Fruit fly (Drosophila melanogaster) whole organism, embryonic: Measurements from ENCODE around the gene mRpL14.

Experiments used
- ATbp ChIP-seq: fragments of 200-800 bp; sonication (Bioruptor generic); optimal IDR thresholded peaks from 2 replicates; lab custom pipeline; 2017; ENCODE audit warnings: missing biosample characterization, mild to moderate bottlenecking, missing genetic modification characterization, missing genetic modification reagents
- Antp ChIP-seq: fragments of 200-800 bp; sonication (Bioruptor generic); optimal IDR thresholded peaks from 3 replicates; lab custom pipeline; 2016; ENCODE audit warnings: missing biosample characterization, missing genetic modification characterization
- Awh ChIP-seq: fragments of 200-800 bp; sonication (Bioruptor generic); IDR thresholded peaks from 2 replicates; pipeline ENCODE4, ENCODE4 v1.3.6; 2022; ENCODE audit warnings: missing biosample characterization, missing genetic modification characterization
- CG10209 ChIP-seq: fragments of 200-800 bp; sonication (Bioruptor generic); optimal IDR thresholded peaks from 3 replicates; lab custom pipeline; 2017; ENCODE audit warnings: missing biosample characterization, mild to moderate bottlenecking, missing genetic modification characterization, missing genetic modification reagents
- CG10959 ChIP-seq: fragments of 200-800 bp; sonication (Bioruptor generic); IDR thresholded peaks from 2 replicates; pipeline ENCODE4 v1.3.6; 2022; ENCODE audit warnings: missing biosample characterization, missing genetic modification characterization
- CG11695 ChIP-seq: fragments of 200-800 bp; sonication (Bioruptor generic); IDR thresholded peaks from 3 replicates; pipeline ENCODE4 v1.3.6; 2022; ENCODE audit warnings: missing biosample characterization, missing genetic modification characterization
- CG12155 ChIP-seq: fragments of 200-800 bp; sonication (Bioruptor generic); optimal IDR thresholded peaks from 3 replicates; lab custom pipeline; 2016; ENCODE audit warnings: missing biosample characterization, missing genetic modification characterization
- CG1233 ChIP-seq: fragments of 200-800 bp; sonication (Bioruptor generic); optimal IDR thresholded peaks from 4 replicates; lab custom pipeline; 2018; ENCODE audit warnings: missing biosample characterization, mild to moderate bottlenecking, missing genetic modification characterization
- CG13624 ChIP-seq: fragments of 200-800 bp; sonication (Bioruptor generic); optimal IDR thresholded peaks from 2 replicates; lab custom pipeline; 2016; ENCODE audit warnings: missing biosample characterization, missing genetic modification characterization
- CG14014 ChIP-seq: fragments of 200-800 bp; sonication (Bioruptor generic); IDR thresholded peaks from 2 replicates; pipeline ENCODE4 v1.3.6; 2022; ENCODE audit warnings: missing biosample characterization, missing genetic modification characterization
- CG14965 ChIP-seq: fragments of 200-800 bp; sonication (Bioruptor generic); optimal IDR thresholded peaks from 2 replicates; lab custom pipeline; 2016; ENCODE audit warnings: missing biosample characterization, missing genetic modification characterization, borderline replicate concordance
- CG15696 ChIP-seq: fragments of 200-800 bp; sonication (Bioruptor generic); optimal IDR thresholded peaks from 2 replicates; lab custom pipeline; 2019; ENCODE audit warnings: missing biosample characterization, mild to moderate bottlenecking, missing genetic modification characterization, moderate library complexity
- CG17328 ChIP-seq: fragments of 200-800 bp; sonication (Bioruptor generic); IDR thresholded peaks from 2 replicates; pipeline ENCODE4 v1.3.6; 2022; ENCODE audit warnings: missing biosample characterization, missing genetic modification characterization
- CG18599 ChIP-seq: fragments of 200-800 bp; sonication (Bioruptor generic); optimal IDR thresholded peaks from 3 replicates; lab custom pipeline; 2017; ENCODE audit warnings: missing biosample characterization, missing genetic modification characterization, mild to moderate bottlenecking, moderate library complexity, missing genetic modification reagents
- CG2202 ChIP-seq: fragments of 200-800 bp; sonication (Bioruptor generic); optimal IDR thresholded peaks from 2 replicates; lab custom pipeline; 2018; ENCODE audit warnings: missing biosample characterization, mild to moderate bottlenecking, missing genetic modification characterization
- CG2889 ChIP-seq: fragments of 200-800 bp; sonication (Bioruptor generic); IDR thresholded peaks from 3 replicates; pipeline ENCODE4 v1.3.6; 2022; ENCODE audit warnings: missing biosample characterization, missing genetic modification characterization
- CG3407 ChIP-seq: fragments of 200-800 bp; sonication (Bioruptor generic); optimal IDR thresholded peaks from 2 replicates; lab custom pipeline; 2018; ENCODE audit warnings: missing biosample characterization, mild to moderate bottlenecking, missing genetic modification characterization
- CG3847 ChIP-seq: fragments of 200-800 bp; sonication (Bioruptor generic); IDR thresholded peaks from 2 replicates; pipeline ENCODE4 v1.3.6; 2022; ENCODE audit warnings: missing biosample characterization, missing genetic modification characterization
- CG4707 ChIP-seq: fragments of 200-800 bp; sonication (Bioruptor generic); optimal IDR thresholded peaks from 2 replicates; lab custom pipeline; 2018; ENCODE audit warnings: missing biosample characterization, mild to moderate bottlenecking, missing genetic modification characterization, moderate library complexity
- CG6813 ChIP-seq: fragments of 200-800 bp; sonication (Bioruptor generic); optimal IDR thresholded peaks from 2 replicates; lab custom pipeline; 2017; ENCODE audit warnings: missing biosample characterization, missing genetic modification characterization, mild to moderate bottlenecking, moderate library complexity, missing genetic modification reagents
- CG7839 ChIP-seq: fragments of 200-800 bp; sonication (Bioruptor generic); optimal IDR thresholded peaks from 3 replicates; lab custom pipeline; 2018; ENCODE audit warnings: missing biosample characterization, mild to moderate bottlenecking, missing genetic modification characterization, moderate library complexity
- Dp ChIP-seq: fragments of 200-800 bp; sonication (Bioruptor generic); optimal IDR thresholded peaks from 2 replicates; lab custom pipeline; 2018; ENCODE audit warnings: missing biosample characterization, mild to moderate bottlenecking, missing genetic modification characterization, moderate library complexity
- Elba2 ChIP-seq: fragments of 200-800 bp; sonication (Bioruptor generic); optimal IDR thresholded peaks from 3 replicates; lab custom pipeline; 2016; ENCODE audit warnings: missing biosample characterization, missing genetic modification characterization
- Gsc ChIP-seq: fragments of 200-800 bp; sonication (Bioruptor generic); IDR thresholded peaks from 2 replicates; pipeline ENCODE4 v1.3.6; 2022; ENCODE audit warnings: missing biosample characterization, missing genetic modification characterization
- Hmr ChIP-seq: fragments of 200-800 bp; sonication (Bioruptor generic); optimal IDR thresholded peaks from 3 replicates; lab custom pipeline; 2017; ENCODE audit warnings: mild to moderate bottlenecking, missing biosample characterization, missing genetic modification reagents, missing genetic modification characterization
- MBD-R2 ChIP-seq: fragments of 200-800 bp; sonication (Bioruptor generic); IDR thresholded peaks from 2 replicates; pipeline ENCODE4 v1.3.6; 2022; ENCODE audit warnings: missing biosample characterization, missing genetic modification characterization
- Meics ChIP-seq: fragments of 200-800 bp; sonication (Bioruptor generic); optimal IDR thresholded peaks from 2 replicates; lab custom pipeline; 2017; ENCODE audit warnings: missing biosample characterization, mild to moderate bottlenecking, missing genetic modification characterization
- NC2α ChIP-seq: fragments of 200-800 bp; sonication (Bioruptor generic); optimal IDR thresholded peaks from 2 replicates; lab custom pipeline; 2016; ENCODE audit warnings: missing biosample characterization, missing genetic modification characterization
- Rx ChIP-seq: fragments of 200-800 bp; sonication (Bioruptor generic); IDR thresholded peaks from 2 replicates; pipeline ENCODE4 v1.3.6; 2022; ENCODE audit warnings: missing biosample characterization, missing genetic modification characterization
- Taf1 ChIP-seq: fragments of 200-800 bp; sonication (Bioruptor generic); IDR thresholded peaks from 2 replicates; pipeline ENCODE4 v1.3.6; 2022; ENCODE audit warnings: missing biosample characterization, missing genetic modification characterization
- YL-1 ChIP-seq: fragments of 200-800 bp; sonication (Bioruptor generic); optimal IDR thresholded peaks from 3 replicates; lab custom pipeline; 2017; ENCODE audit warnings: missing biosample characterization, mild to moderate bottlenecking, missing genetic modification characterization
- al ChIP-seq: fragments of 200-800 bp; sonication (Bioruptor generic); IDR thresholded peaks from 2 replicates; pipeline ENCODE4 v1.3.6; 2022; ENCODE audit warnings: missing biosample characterization, missing genetic modification characterization
- ato ChIP-seq: fragments of 200-800 bp; sonication (Bioruptor generic); IDR thresholded peaks from 2 replicates; pipeline ENCODE4 v1.3.6; 2022; ENCODE audit warnings: missing biosample characterization, missing genetic modification characterization; ENCODE audit not compliant: partially characterized antibody
- ci ChIP-seq: fragments of 200-800 bp; sonication (Bioruptor generic); IDR thresholded peaks from 3 replicates; pipeline ENCODE4 v1.3.6; 2022; ENCODE audit warnings: missing biosample characterization, missing genetic modification characterization
- cwo ChIP-seq: fragments of 200-800 bp; sonication (Bioruptor generic); optimal IDR thresholded peaks from 3 replicates; lab custom pipeline; 2017; ENCODE audit warnings: missing biosample characterization, missing genetic modification characterization, mild to moderate bottlenecking, moderate library complexity, missing genetic modification reagents
- eve ChIP-seq, 2 experiments: fragments of >200 bp; optimal IDR thresholded peaks; 2 replicates each; lab custom pipeline; 2017; ENCODE audit warnings: missing biosample characterization in 2 of 2, missing genetic modification characterization in 2 of 2
- fd3F ChIP-seq: fragments of 200-800 bp; sonication (Bioruptor generic); optimal IDR thresholded peaks from 2 replicates; lab custom pipeline; 2018; ENCODE audit warnings: missing biosample characterization, mild to moderate bottlenecking, missing genetic modification characterization, moderate library complexity
- ftz-f1 ChIP-seq: fragments of 200-800 bp; sonication (Bioruptor generic); optimal IDR thresholded peaks from 2 replicates; lab custom pipeline; 2016; ENCODE audit warnings: missing biosample characterization, missing genetic modification characterization
- fu2 ChIP-seq: fragments of 200-800 bp; sonication (Bioruptor generic); optimal IDR thresholded peaks from 2 replicates; lab custom pipeline; 2016; ENCODE audit warnings: missing biosample characterization, missing genetic modification characterization
- gcm ChIP-seq: fragments of 200-800 bp; sonication (Bioruptor generic); optimal IDR thresholded peaks from 2 replicates; lab custom pipeline; 2019; ENCODE audit warnings: missing biosample characterization, mild to moderate bottlenecking, missing genetic modification characterization, moderate library complexity
- hkb ChIP-seq, 2 experiments: fragments of 200-800 bp in 1 of 2; fragments of >200 bp in 1 of 2; sonication (Bioruptor generic) in 1 of 2; IDR thresholded peaks in 1 of 2; optimal IDR thresholded peaks in 1 of 2; 2 replicates each; pipeline versions ENCODE4 v1.3.6 to Lab custom; 2017 to 2022; ENCODE audit warnings: missing biosample characterization in 1 of 2, missing genetic modification characterization in 1 of 2
- hth ChIP-seq: fragments of >200 bp; optimal IDR thresholded peaks from 2 replicates; lab custom pipeline; 2017; ENCODE audit warnings: inconsistent platforms
- onecut ChIP-seq: fragments of 200-800 bp; sonication (Bioruptor generic); IDR thresholded peaks from 2 replicates; pipeline ENCODE4 v1.3.6; 2022; ENCODE audit warnings: missing biosample characterization, missing genetic modification characterization
- otp ChIP-seq: fragments of 200-800 bp; sonication (Bioruptor generic); IDR thresholded peaks from 3 replicates; pipeline ENCODE4, ENCODE4 v1.3.6; 2022; ENCODE audit warnings: missing biosample characterization, missing genetic modification characterization
- row ChIP-seq: fragments of 200-800 bp; sonication (Bioruptor generic); IDR thresholded peaks from 3 replicates; pipeline ENCODE4 v1.3.6; 2022; ENCODE audit warnings: missing biosample characterization, missing genetic modification characterization
- sqz ChIP-seq: fragments of 200-800 bp; sonication (Bioruptor generic); optimal IDR thresholded peaks from 3 replicates; lab custom pipeline; 2018; ENCODE audit warnings: missing biosample characterization, mild to moderate bottlenecking, missing genetic modification characterization
- tin ChIP-seq: fragments of 200-800 bp; sonication (Bioruptor generic); optimal IDR thresholded peaks from 3 replicates; lab custom pipeline; 2016; ENCODE audit warnings: missing biosample characterization, missing genetic modification characterization
- tll ChIP-seq, 2 experiments: fragments of 200-800 bp in 1 of 2; fragments of >200 bp in 1 of 2; sonication (Bioruptor generic) in 1 of 2; optimal IDR thresholded peaks; 2 replicates each; lab custom pipeline; 2017 to 2019; ENCODE audit warnings: missing biosample characterization in 2 of 2, missing genetic modification characterization in 2 of 2, mild to moderate bottlenecking in 1 of 2, moderate library complexity in 1 of 2

mRpL14 gene

DNA sequence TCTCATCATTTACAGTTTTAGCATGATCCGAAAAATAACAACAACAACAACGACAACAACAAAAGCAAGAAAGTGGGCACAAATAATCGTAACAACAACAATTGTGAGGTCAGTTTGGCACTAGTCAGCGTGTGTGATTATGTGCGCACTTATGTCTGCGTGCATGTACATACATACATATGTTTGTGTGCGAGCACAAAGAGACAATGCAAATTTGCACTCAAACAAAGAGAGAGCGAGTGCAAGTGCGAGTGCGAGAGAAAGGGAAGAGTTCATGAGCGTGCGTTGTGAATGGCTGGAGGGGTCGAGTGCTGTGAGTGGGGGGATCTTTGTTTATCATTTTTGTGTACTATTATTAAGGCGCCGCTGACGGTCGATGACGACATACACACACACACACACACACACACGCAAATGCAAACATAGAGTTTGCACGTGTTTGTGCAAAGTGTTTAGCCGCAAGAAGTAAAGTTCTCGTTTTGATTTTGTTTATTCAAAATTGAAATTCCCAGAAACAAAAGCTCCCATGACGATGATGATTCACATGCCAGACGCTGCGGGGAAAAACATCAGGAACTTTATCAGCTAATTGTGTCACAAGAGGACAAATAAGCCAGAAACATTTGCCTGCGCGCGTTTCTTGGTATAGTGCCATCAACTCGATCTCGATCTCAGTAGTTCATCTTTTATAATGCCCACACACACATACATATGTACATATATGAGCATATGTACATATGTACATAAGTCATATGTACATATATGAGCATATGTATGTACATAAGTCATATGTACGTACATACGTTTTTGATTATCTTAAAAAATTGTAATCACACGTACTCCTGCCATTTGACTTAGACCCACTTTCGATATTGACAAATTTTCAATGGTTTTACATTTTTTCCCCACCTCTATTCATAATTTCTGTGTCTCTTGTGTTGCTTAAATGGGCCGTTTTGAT, 49.7 kb downstream of the mRpL14 start (continued):
- no peak for TF ChIP-seq hth (lab: Kevin White, UChicago)
- TF ChIP-seq CG14014, result peak; percentile 12; the same call in 1 of the 2 replicates
- TF ChIP-seq Elba2 (GFP tag; lab: Kevin White, UChicago), result no peak
- TF ChIP-seq Taf1 (GFP tag; lab: Robert Waterston, UW), result no peak
- no peak for TF ChIP-seq CG1233 (GFP tag; lab: Kevin White, UChicago)
- TF ChIP-seq Awh (GFP tag; lab: Robert Waterston, UW), result peak; percentile 60; the same call in 1 of the 2 replicates
- TF ChIP-seq cwo (GFP tag; lab: Kevin White, UChicago), result peak; percentile 2
- peak; percentile 9 for TF ChIP-seq CG6813 (GFP tag; lab: Kevin White, UChicago)
- TF ChIP-seq CG2889, result no peak
- TF ChIP-seq CG15696 (tag; lab: Kevin White, UChicago), result peak; percentile 65
- no peak for TF ChIP-seq fd3F (GFP tag; lab: Kevin White, UChicago)
- TF ChIP-seq CG12155 (GFP tag; lab: Kevin White, UChicago), result no peak
- 0 out of 3 replicates have a peak, but pooled peaks have one; percentile 6 for TF ChIP-seq CG11695 (GFP tag; lab: Robert Waterston, UW)
- no peak for TF ChIP-seq Gsc (GFP tag; lab: Robert Waterston, UW)
- no peak for TF ChIP-seq otp (GFP tag; lab: Robert Waterston, UW)
- no peak for TF ChIP-seq CG14965 (GFP tag; lab: Kevin White, UChicago)
- peak; percentile 21 for TF ChIP-seq Meics (GFP tag; lab: Kevin White, UChicago)
- no peak for TF ChIP-seq MBD-R2 (GFP tag; lab: Robert Waterston, UW)
- TF ChIP-seq CG3407 (GFP tag; lab: Kevin White, UChicago), result peak; percentile 20
- TF ChIP-seq CG10209 (GFP tag; lab: Kevin White, UChicago), result peak; percentile 20
- TF ChIP-seq eve (GFP tag; optimal IDR thresholded peaks at IDR 0.05; lab: Kevin White, UChicago), result peak in 1 of 2 experiments; percentile 81
- peak; percentile 69 for TF ChIP-seq ATbp (GFP tag; lab: Kevin White, UChicago)
- TF ChIP-seq CG13624 (GFP tag; lab: Kevin White, UChicago), result no peak
- no peak for TF ChIP-seq CG3847
- no peak for TF ChIP-seq ato
- 0 out of 2 replicates have a peak, but pooled peaks have one; percentile 10 for TF ChIP-seq CG17328 (GFP tag; lab: Robert Waterston, UW)
- peak; percentile 58 for TF ChIP-seq CG4707 (GFP tag; lab: Kevin White, UChicago)
- TF ChIP-seq sqz, result no peak
- peak; percentile 1 for TF ChIP-seq Hmr (GFP tag; lab: Kevin White, UChicago)
- TF ChIP-seq tll (GFP tag; optimal IDR thresholded peaks at IDR 0.05; lab: Kevin White, UChicago), result no peak
- no peak for TF ChIP-seq Rx (GFP tag; lab: Robert Waterston, UW)
- no peak for TF ChIP-seq ftz-f1 (GFP tag; lab: Kevin White, UChicago)
- no peak for TF ChIP-seq gcm (GFP tag; lab: Kevin White, UChicago)
- TF ChIP-seq al (GFP tag; lab: Robert Waterston, UW), result no peak
- TF ChIP-seq NC2α (GFP tag; lab: Kevin White, UChicago), result no peak
- TF ChIP-seq onecut (GFP tag; lab: Robert Waterston, UW), result no peak
- TF ChIP-seq CG7839, result no peak
- no peak for TF ChIP-seq CG18599
- TF ChIP-seq Antp, result peak; percentile 21
- TF ChIP-seq CG2202 (tag; lab: Kevin White, UChicago), result peak; percentile 14
- TF ChIP-seq CG10959 (GFP tag; lab: Robert Waterston, UW), result no peak
- TF ChIP-seq fu2 (GFP tag; lab: Kevin White, UChicago), result no peak
- peak; percentile 61 for TF ChIP-seq ci (GFP tag; lab: Robert Waterston, UW)
- no peak for TF ChIP-seq YL-1
- TF ChIP-seq tin (GFP tag; lab: Kevin White, UChicago), result no peak
- TF ChIP-seq row (GFP tag; lab: Robert Waterston, UW), result no peak
- no peak for TF ChIP-seq hkb (optimal IDR thresholded peaks at IDR 0.05; lab: Kevin White, UChicago)
- peak; percentile 26; the same call in 1 of the 2 replicates for TF ChIP-seq hkb (GFP tag; IDR thresholded peaks at IDR 0.05; lab: Robert Waterston, UW)
- TF ChIP-seq Dp (GFP tag; lab: Kevin White, UChicago), result no peak
